Worm (Caenorhabditis elegans) whole organism, late embryonic: ENCODE results near the gene pgph-1.

Experiments
- F13H6.1 ChIP-seq: sonication (generic microtip); optimal IDR thresholded peaks from 2 replicates; lab custom pipeline; 2016; ENCODE audit warnings: missing genetic modification characterization, missing compliant biosample characterization
- K02D7.2 ChIP-seq: sonication (generic microtip); optimal IDR thresholded peaks from 2 replicates; lab custom pipeline; 2017; ENCODE audit warnings: mild to moderate bottlenecking, missing genetic modification characterization, missing compliant biosample characterization
- K09A11.1 ChIP-seq: sonication (generic microtip); optimal IDR thresholded peaks from 2 replicates; lab custom pipeline; 2017; ENCODE audit warnings: antibody characterized with exemption, mild to moderate bottlenecking, missing genetic modification characterization, missing compliant biosample characterization; ENCODE audit not compliant: insufficient read depth
- T23F11.4 ChIP-seq: fragments of 200-800 bp; sonication (Bioruptor generic); optimal IDR thresholded peaks from 2 replicates; lab custom pipeline; 2018; ENCODE audit warnings: mild to moderate bottlenecking, missing genetic modification characterization, missing compliant biosample characterization
- Y22D7AL.16 ChIP-seq: sonication (generic microtip); optimal IDR thresholded peaks from 2 replicates; lab custom pipeline; 2016; ENCODE audit warnings: missing genetic modification characterization, missing compliant biosample characterization
- ama-1 ChIP-seq: fragments of 150-350 bp; optimal IDR thresholded peaks from 2 replicates; lab custom pipeline; 2014
- ceh-18 ChIP-seq: sonication (generic microtip); optimal IDR thresholded peaks from 2 replicates; lab custom pipeline; 2016; ENCODE audit warnings: missing genetic modification characterization, missing compliant biosample characterization
- ceh-19 ChIP-seq: fragments of 200-800 bp; sonication (Bioruptor generic); optimal IDR thresholded peaks from 2 replicates; lab custom pipeline; 2018; ENCODE audit warnings: mild to moderate bottlenecking, missing genetic modification characterization, missing compliant biosample characterization
- ceh-24 ChIP-seq: sonication (generic microtip); optimal IDR thresholded peaks from 2 replicates; lab custom pipeline; 2016; ENCODE audit warnings: mild to moderate bottlenecking, missing genetic modification characterization, missing compliant biosample characterization
- ceh-30 ChIP-seq: fragments of 150-350 bp; optimal IDR thresholded peaks from 2 replicates; lab custom pipeline; 2014; ENCODE audit warnings: missing biosample characterization, missing genetic modification characterization
- ceh-31 ChIP-seq: sonication (generic microtip); optimal IDR thresholded peaks from 2 replicates; lab custom pipeline; 2016; ENCODE audit warnings: missing genetic modification characterization, missing compliant biosample characterization
- ceh-34 ChIP-seq: sonication (generic microtip); optimal IDR thresholded peaks from 2 replicates; lab custom pipeline; 2016; ENCODE audit warnings: mild to moderate bottlenecking, missing genetic modification characterization, missing compliant biosample characterization
- ceh-45 ChIP-seq: fragments of 200-800 bp; sonication (Bioruptor generic); IDR thresholded peaks from 2 replicates; pipeline ENCODE4 v1.3.6; 2022; ENCODE audit warnings: missing genetic modification reagents, missing genetic modification characterization, missing compliant biosample characterization
- ceh-6 ChIP-seq: fragments of 200-800 bp; sonication (Bioruptor generic); optimal IDR thresholded peaks from 2 replicates; lab custom pipeline; 2018; ENCODE audit warnings: mild to moderate bottlenecking, missing genetic modification characterization, missing compliant biosample characterization
- ceh-9 ChIP-seq: sonication (generic microtip); optimal IDR thresholded peaks from 2 replicates; lab custom pipeline; 2016; ENCODE audit warnings: mild to moderate bottlenecking, missing genetic modification characterization, inconsistent platforms, missing compliant biosample characterization
- che-1 ChIP-seq: sonication (generic microtip); optimal IDR thresholded peaks from 2 replicates; lab custom pipeline; 2016; ENCODE audit warnings: mild to moderate bottlenecking, missing genetic modification characterization, missing compliant biosample characterization
- dmd-4 ChIP-seq: sonication (generic microtip); optimal IDR thresholded peaks from 2 replicates; lab custom pipeline; 2016; ENCODE audit warnings: borderline replicate concordance, missing genetic modification characterization, missing compliant biosample characterization
- elt-4 ChIP-seq: sonication (generic microtip); optimal IDR thresholded peaks from 2 replicates; lab custom pipeline; 2016; ENCODE audit warnings: missing genetic modification characterization, missing compliant biosample characterization
- fax-1 ChIP-seq: sonication (generic microtip); optimal IDR thresholded peaks from 2 replicates; lab custom pipeline; 2016; ENCODE audit warnings: missing genotype, missing genetic modification characterization, missing compliant biosample characterization
- fkh-10 ChIP-seq: fragments of 150-350 bp; optimal IDR thresholded peaks from 2 replicates; lab custom pipeline; 2014; ENCODE audit warnings: missing biosample characterization, missing genetic modification reagents, missing genetic modification characterization
- fkh-6 ChIP-seq: sonication (generic microtip); optimal IDR thresholded peaks from 2 replicates; lab custom pipeline; 2016; ENCODE audit warnings: missing genetic modification characterization, missing compliant biosample characterization
- gmeb-2 ChIP-seq: sonication (generic microtip); optimal IDR thresholded peaks from 2 replicates; lab custom pipeline; 2016; ENCODE audit warnings: missing genetic modification characterization, inconsistent platforms, missing compliant biosample characterization
- hlh-13 ChIP-seq: fragments of 200-800 bp; sonication (Bioruptor generic); optimal IDR thresholded peaks from 2 replicates; lab custom pipeline; 2018; ENCODE audit warnings: mild to moderate bottlenecking, missing genetic modification characterization, missing compliant biosample characterization
- hlh-30 ChIP-seq: sonication (generic microtip); optimal IDR thresholded peaks from 2 replicates; lab custom pipeline; 2017; ENCODE audit warnings: antibody characterized with exemption, missing genetic modification characterization, missing compliant biosample characterization; ENCODE audit not compliant: insufficient read depth
- mec-3 ChIP-seq: sonication (generic microtip); optimal IDR thresholded peaks from 2 replicates; lab custom pipeline; 2016; ENCODE audit warnings: borderline replicate concordance, missing genetic modification characterization, missing compliant biosample characterization
- nhr-11 ChIP-seq: fragments of 150-350 bp; optimal IDR thresholded peaks from 2 replicates; lab custom pipeline; 2014; ENCODE audit warnings: missing biosample characterization, missing genetic modification characterization
- nhr-232 ChIP-seq: sonication (generic microtip); optimal IDR thresholded peaks from 2 replicates; lab custom pipeline; 2016; ENCODE audit warnings: missing genetic modification characterization, missing compliant biosample characterization
- npax-4 ChIP-seq: sonication (generic microtip); optimal IDR thresholded peaks from 2 replicates; lab custom pipeline; 2016; ENCODE audit warnings: missing genetic modification characterization, missing compliant biosample characterization
- odd-2 ChIP-seq: sonication (generic microtip); optimal IDR thresholded peaks from 2 replicates; lab custom pipeline; 2017; ENCODE audit warnings: antibody characterized with exemption, mild to moderate bottlenecking, missing genetic modification characterization, missing compliant biosample characterization
- pag-3 ChIP-seq: sonication (generic microtip); optimal IDR thresholded peaks from 2 replicates; lab custom pipeline; 2016; ENCODE audit warnings: missing compliant biosample characterization, missing genetic modification characterization, borderline replicate concordance
- pat-9 ChIP-seq: fragments of 200-800 bp; sonication (Bioruptor generic); optimal IDR thresholded peaks from 2 replicates; lab custom pipeline; 2018; ENCODE audit warnings: mild to moderate bottlenecking, missing genetic modification characterization, moderate library complexity, missing compliant biosample characterization
- pax-1 ChIP-seq: fragments of 150-350 bp; optimal IDR thresholded peaks from 2 replicates; lab custom pipeline; 2014; ENCODE audit warnings: missing biosample characterization, missing genetic modification characterization
- pha-2 ChIP-seq: sonication (generic microtip); optimal IDR thresholded peaks from 2 replicates; lab custom pipeline; 2017; ENCODE audit warnings: mild to moderate bottlenecking, missing genetic modification characterization, missing compliant biosample characterization
- ref-2 ChIP-seq: sonication (generic microtip); optimal IDR thresholded peaks from 2 replicates; lab custom pipeline; 2016; ENCODE audit warnings: missing genetic modification characterization, missing compliant biosample characterization
- sdc-2 ChIP-seq: sonication (generic microtip); optimal IDR thresholded peaks from 2 replicates; lab custom pipeline; 2016; ENCODE audit warnings: missing genotype, missing genetic modification characterization, missing compliant biosample characterization
- syd-9 ChIP-seq: sonication (generic microtip); optimal IDR thresholded peaks from 2 replicates; lab custom pipeline; 2016; ENCODE audit warnings: mild to moderate bottlenecking, missing genetic modification characterization, moderate library complexity, missing compliant biosample characterization
- tbx-2 ChIP-seq: sonication (generic microtip); optimal IDR thresholded peaks from 2 replicates; lab custom pipeline; 2016; ENCODE audit warnings: missing genetic modification characterization, missing compliant biosample characterization
- ttx-3 ChIP-seq: sonication (generic microtip); optimal IDR thresholded peaks from 2 replicates; lab custom pipeline; 2016; ENCODE audit warnings: missing genetic modification reagents, missing genetic modification characterization, missing compliant biosample characterization
- unc-3 ChIP-seq, 2 experiments: fragments of 200-800 bp in 1 of 2; sonication (Bioruptor generic) in 1 of 2; sonication (generic microtip) in 1 of 2; conservative IDR thresholded peaks in 1 of 2; optimal IDR thresholded peaks in 1 of 2; 2 replicates each; pipeline versions ENCODE4 v1.3.6 to Lab custom; 2016 to 2022; ENCODE audit warnings: missing compliant biosample characterization in 2 of 2, missing genetic modification characterization in 2 of 2, missing genetic modification reagents in 1 of 2
- unc-42 ChIP-seq: sonication (generic microtip); optimal IDR thresholded peaks from 2 replicates; lab custom pipeline; 2016; ENCODE audit warnings: missing genotype, missing genetic modification characterization, missing compliant biosample characterization
- unc-86 ChIP-seq: sonication (generic microtip); optimal IDR thresholded peaks from 2 replicates; lab custom pipeline; 2016; ENCODE audit warnings: missing genetic modification characterization, missing compliant biosample characterization
- ztf-16 ChIP-seq: sonication (generic microtip); optimal IDR thresholded peaks from 2 replicates; lab custom pipeline; 2017; ENCODE audit warnings: missing genetic modification characterization, missing compliant biosample characterization

pgph-1 gene

DNA sequence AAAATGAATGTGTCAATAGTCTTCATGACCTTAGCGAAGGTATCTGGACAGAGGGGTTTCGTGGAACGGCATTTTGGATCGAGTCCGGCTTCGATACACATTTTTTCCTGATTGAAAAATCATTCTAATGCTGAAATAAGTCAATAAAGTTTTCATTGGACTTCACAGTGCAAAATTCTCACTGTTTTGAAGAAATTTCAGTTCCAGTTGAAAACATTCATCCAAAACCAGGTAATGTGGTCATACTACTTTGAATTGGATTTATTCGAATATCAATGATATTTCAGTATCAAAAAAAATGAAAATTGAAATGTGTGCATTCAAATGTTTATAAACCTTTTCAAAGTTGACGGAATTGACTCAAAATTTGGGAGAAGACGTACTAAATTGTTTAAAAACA is at the start of gene pgph-1:
TSS of gene pgph-1 (minus strand) at position 101 of the 400 bp plus-strand sequence.
- TF ChIP-seq ceh-45 (GFP tag; lab: Robert Waterston, UW) (no peak), K09A11.1 (tag; lab: Kevin White, UChicago) (no peak), ttx-3 (no peak), unc-42 (no peak), unc-86 (tag; lab: Kevin White, UChicago) (no peak), ceh-31 (tag; lab: Kevin White, UChicago) (no peak), ceh-19 (GFP tag; lab: Kevin White, UChicago) (no peak), gmeb-2 (tag; lab: Kevin White, UChicago) (no peak), K02D7.2 (tag; lab: Kevin White, UChicago) (no peak), che-1 (tag; lab: Kevin White, UChicago) (no peak), ceh-34 (tag; lab: Kevin White, UChicago) (no peak), dmd-4 (no peak), tbx-2 (tag; lab: Kevin White, UChicago) (no peak), T23F11.4 (no peak), ztf-16 (tag; lab: Kevin White, UChicago) (no peak), ama-1 (lab: Kevin White, UChicago) (no peak), pat-9 (tag; lab: Kevin White, UChicago) (no peak), sdc-2 (tag; lab: Kevin White, UChicago) (no peak), pax-1 (tag; lab: Kevin White, UChicago) (no peak), elt-4 (no peak)

ce11 chrV:5799373-5799772 is 46.0 kb upstream of the pgph-1 start, which contains the start of gene cyn-17:
Gene cyn-17, plus strand, starts transcription at chrV:5799673.
- peak; percentile 34 for TF ChIP-seq elt-4
- TF ChIP-seq pat-9 (tag; lab: Kevin White, UChicago) = no peak
- no peak for TF ChIP-seq ttx-3
- no peak for TF ChIP-seq fkh-10 (GFP tag; lab: Kevin White, UChicago)

- TF ChIP-seq ceh-18 (tag; lab: Kevin White, UChicago) = no peak
- TF ChIP-seq fkh-6 (tag; lab: Kevin White, UChicago) = no peak
- no peak for TF ChIP-seq hlh-30 (tag; lab: Kevin White, UChicago)
- TF ChIP-seq nhr-11 (tag; lab: Kevin White, UChicago) = no peak
- no peak for TF ChIP-seq ama-1 (lab: Kevin White, UChicago)
- TF ChIP-seq hlh-13 (GFP tag; lab: Kevin White, UChicago) = no peak
- no peak for TF ChIP-seq ceh-9 (tag; lab: Kevin White, UChicago)
- no peak for TF ChIP-seq ceh-6 (GFP tag; lab: Kevin White, UChicago)
- TF ChIP-seq npax-4 (tag; lab: Kevin White, UChicago) = no peak
- no peak for TF ChIP-seq Y22D7AL.16 (tag; lab: Kevin White, UChicago)
- no peak for TF ChIP-seq unc-42
- TF ChIP-seq nhr-232 = no peak
- TF ChIP-seq unc-86 (tag; lab: Kevin White, UChicago) = no peak
- TF ChIP-seq ceh-30 (tag; lab: Kevin White, UChicago) = no peak
- TF ChIP-seq pag-3 = no peak
- no peak for TF ChIP-seq syd-9 (tag; lab: Kevin White, UChicago)
- TF ChIP-seq ceh-24 (tag; lab: Kevin White, UChicago) = no peak
- no peak for TF ChIP-seq elt-4
Measured at ce11 chrV:5798132-5798531, 44.8 kb upstream of the pgph-1 start, which contains the start of gene nstp-3. Gene nstp-3, minus strand, starts transcription at chrV:5798232.

ce11 chrV:5792031-5792430 is 38.7 kb upstream of the pgph-1 start, which contains the start of gene ZC250.2:
Gene ZC250.2, plus strand, starts transcription at chrV:5792331.
- TF ChIP-seq ref-2 (tag; lab: Kevin White, UChicago) = no peak
- no peak for TF ChIP-seq K09A11.1 (tag; lab: Kevin White, UChicago)
- TF ChIP-seq unc-3 (GFP tag; conservative IDR thresholded peaks at IDR 0.05; lab: Robert Waterston, UW) = no peak
- no peak for TF ChIP-seq unc-3 (tag; optimal IDR thresholded peaks at IDR 0.05; lab: Kevin White, UChicago)
- no peak for TF ChIP-seq F13H6.1 (tag; lab: Kevin White, UChicago)
- TF ChIP-seq odd-2 (tag; lab: Kevin White, UChicago) = no peak
- TF ChIP-seq fax-1 = no peak
- TF ChIP-seq T23F11.4 = no peak
- TF ChIP-seq K02D7.2 (tag; lab: Kevin White, UChicago) = no peak
- no peak for TF ChIP-seq mec-3 (tag; lab: Kevin White, UChicago)
- TF ChIP-seq pha-2 (tag; lab: Kevin White, UChicago) = no peak
